Fruit fly (Drosophila melanogaster) whole organism, larva: ENCODE data around the gene L2HGDH.

Experiments
- noc ChIP-seq: fragments of 200-800 bp; sonication (Bioruptor generic); optimal IDR thresholded peaks from 3 replicates; lab custom pipeline; 2019; ENCODE audit warnings: missing biosample characterization, mild to moderate bottlenecking, missing genetic modification characterization, moderate library complexity

Gene L2HGDH

DNA sequence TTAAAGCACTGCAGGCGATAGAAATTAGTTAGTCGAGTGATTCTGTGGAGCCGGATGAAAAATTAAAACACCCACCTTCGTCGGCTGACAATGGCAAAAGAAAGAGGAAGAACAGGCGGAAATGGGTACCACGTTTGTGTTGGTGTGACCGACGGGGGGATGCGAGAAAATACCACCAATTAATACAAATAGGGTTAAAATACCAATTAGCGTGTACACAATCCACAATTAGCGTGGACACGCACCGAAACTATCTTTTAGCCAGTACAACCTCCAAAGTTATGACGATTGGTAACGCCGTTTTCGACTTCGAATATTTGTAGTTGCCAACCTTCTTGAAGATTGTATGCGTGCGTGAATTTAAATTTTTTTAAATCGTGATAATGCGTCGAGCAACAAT lies 34.9 kb upstream of the L2HGDH start, which contains the start of gene RpL30:
Gene RpL30, minus strand, starts transcription at position 177 of the 400 bp plus-strand sequence.
- TF ChIP-seq noc (tag; lab: Kevin White, UChicago), result peak; percentile 82

DNA sequence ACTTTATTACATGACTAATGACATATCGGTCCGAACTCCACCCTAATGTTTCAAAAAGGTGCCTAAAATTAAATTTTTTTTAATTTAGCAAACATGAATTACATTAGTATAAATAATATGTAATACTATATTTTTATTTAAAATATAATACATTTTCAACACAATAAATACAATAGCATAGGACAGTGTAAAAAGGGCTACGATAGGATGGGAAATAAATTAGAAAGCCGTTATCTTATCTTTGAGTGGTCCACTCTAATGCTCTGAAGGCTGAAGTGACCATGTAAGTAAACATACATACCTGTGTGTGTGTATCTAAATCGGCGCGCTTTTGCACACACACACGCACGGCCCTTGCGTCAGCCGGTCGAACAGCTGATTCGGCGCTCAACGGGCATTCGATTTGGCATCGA lies 28.7 kb upstream of the L2HGDH start, which contains the start of gene CG31793:
Gene CG31793, plus strand, starts transcription at position 409 of the 413 bp plus-strand sequence.
- TF ChIP-seq noc (tag; lab: Kevin White, UChicago), result peak; percentile 88

DNA sequence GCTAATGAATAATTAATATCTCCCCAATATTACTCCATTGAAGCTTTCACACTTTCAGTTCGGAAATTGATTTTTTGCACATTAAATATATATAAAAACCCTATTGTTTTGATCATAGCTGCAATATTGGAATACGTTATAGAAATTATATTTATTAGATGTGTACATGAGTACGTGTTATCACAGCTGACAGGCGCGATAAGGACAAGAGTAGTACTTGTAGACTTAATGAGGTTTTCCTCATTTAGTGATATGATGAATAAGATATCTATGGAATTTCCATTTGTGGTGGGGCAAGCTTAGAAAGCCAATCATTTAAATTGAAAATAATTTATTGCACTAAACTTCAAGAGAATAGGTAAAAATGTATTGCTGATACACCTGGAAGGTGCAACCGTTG lies 28.2 kb upstream of the L2HGDH start:
- no peak for TF ChIP-seq noc (tag; lab: Kevin White, UChicago)

DNA sequence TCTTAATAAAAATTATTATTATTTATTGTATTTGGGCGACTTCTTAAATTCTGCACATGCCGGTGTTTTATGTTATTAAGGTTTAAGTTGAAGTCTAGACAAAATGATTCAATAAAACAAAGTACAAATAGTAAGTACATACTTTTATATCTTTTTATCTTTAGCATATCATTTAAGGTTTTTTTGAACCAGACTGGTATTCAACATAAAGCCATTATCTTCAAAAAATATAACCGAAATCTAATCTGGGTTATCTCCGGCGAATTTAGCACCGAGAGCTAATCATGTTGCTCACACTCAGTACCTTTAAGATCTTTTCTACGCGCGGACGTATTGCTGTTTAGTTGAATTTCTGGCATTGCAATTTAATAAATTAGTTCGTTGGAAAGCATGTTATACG lies 22.9 kb upstream of the L2HGDH start, which contains the start of gene CG31792:
Gene CG31792, plus strand, starts transcription at position 301 of the 400 bp plus-strand sequence.
- TF ChIP-seq noc (tag; lab: Kevin White, UChicago), result no peak

DNA sequence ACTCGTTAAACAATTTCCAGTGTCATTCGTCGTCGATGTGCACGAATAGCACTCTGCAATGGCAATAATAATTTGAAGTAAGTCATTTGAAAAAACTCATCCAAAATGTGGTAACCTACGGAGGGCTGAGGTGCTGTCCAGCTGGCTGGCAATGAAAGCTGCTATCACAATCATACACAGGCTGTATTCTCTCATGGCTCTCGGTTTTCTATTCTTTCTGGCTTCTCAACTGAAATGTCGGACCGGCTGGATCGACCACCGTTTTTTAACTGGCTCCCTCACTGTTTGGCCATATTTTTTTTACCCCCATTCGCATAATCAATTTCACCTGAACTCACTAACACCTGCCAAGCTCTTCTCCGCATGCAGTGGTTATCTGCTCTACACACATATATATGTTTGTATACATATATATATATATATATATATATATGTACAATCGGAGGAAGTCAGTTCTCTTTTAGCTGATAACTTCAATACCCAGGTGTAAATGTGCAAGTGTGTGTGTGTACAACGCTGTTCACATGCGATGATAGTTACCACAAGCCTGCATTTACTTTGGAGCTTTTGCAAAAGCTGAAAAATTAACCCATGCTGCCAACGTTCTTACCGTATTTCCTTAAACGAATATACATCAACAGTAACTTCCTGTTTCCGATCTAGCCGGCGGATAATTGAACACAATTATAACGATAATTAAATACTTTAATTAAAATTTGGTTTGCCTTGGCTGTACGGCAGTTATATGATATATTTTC lies 21.6 kb upstream of the L2HGDH start, which contains the start of gene CG10650:
Gene CG10650, minus strand, starts transcription at position 275 of the 758 bp plus-strand sequence.
- peak; percentile 14 for TF ChIP-seq noc (tag; lab: Kevin White, UChicago)

DNA sequence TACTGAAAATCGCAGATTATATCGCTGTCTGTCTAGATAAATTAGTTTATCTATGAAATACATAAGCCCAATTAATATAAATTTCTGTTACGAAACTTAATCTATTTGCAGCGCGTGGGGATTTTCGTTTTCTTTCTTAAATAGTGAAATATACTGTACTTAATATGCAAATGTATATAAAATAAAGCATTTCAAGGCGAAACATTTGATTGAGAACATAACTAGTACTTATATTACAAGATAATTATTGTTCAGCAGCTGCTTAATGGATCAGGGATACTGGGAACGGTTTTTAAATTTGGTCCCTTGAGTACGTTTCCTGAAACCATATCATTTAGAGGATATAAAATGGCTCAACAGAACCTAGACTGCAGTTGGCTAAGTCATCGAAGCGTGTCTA lies 17.9 kb upstream of the L2HGDH start, which contains the start of gene CG46465:
Gene CG46465, plus strand, starts transcription at position 301 of the 400 bp plus-strand sequence.
- TF ChIP-seq noc (tag; lab: Kevin White, UChicago), result no peak

DNA sequence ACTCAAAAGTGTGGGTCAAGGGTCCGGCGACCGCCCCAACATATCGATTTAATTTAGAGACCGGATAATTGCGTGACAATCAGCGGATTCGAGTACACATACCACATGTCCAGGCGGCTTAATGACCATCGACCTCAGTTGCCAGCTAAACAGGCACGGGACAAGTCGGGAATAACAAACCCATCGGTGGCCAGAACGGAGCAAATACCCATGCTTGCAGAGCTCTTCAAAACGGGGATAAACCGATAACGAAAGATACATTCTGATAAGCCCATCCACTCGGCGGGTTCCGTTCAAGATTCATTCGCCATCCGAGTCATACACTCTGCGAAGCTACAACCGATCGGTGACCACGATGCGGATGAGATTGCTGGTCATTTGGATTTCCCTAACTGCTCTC lies 16.5 kb upstream of the L2HGDH start, which contains the start of gene CG15169:
Gene CG15169, plus strand, starts transcription at position 301 of the 400 bp plus-strand sequence.
- no peak for TF ChIP-seq noc (tag; lab: Kevin White, UChicago)

DNA sequence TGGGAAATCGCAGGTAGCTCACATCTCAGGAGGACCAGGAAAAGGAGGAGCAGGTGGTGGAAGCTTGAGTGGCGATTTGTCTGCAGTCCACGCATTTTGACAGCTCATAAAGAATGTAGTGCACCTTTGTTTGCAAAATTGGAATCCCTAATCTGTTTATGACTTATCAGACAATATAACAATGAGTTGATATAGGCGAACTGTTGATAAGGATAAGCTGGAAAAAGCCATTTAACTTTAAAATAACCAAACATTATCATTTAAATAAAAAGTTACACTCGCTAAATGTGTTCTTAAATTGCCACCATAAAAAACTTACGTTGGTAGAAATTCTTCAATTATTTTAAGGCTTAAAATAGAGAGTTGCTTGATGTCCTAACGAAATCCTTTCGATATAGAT lies 15.9 kb upstream of the L2HGDH start, which contains the start of gene CG15170:
Gene CG15170, minus strand, starts transcription at position 101 of the 400 bp plus-strand sequence.
- no peak for TF ChIP-seq noc (tag; lab: Kevin White, UChicago)

DNA sequence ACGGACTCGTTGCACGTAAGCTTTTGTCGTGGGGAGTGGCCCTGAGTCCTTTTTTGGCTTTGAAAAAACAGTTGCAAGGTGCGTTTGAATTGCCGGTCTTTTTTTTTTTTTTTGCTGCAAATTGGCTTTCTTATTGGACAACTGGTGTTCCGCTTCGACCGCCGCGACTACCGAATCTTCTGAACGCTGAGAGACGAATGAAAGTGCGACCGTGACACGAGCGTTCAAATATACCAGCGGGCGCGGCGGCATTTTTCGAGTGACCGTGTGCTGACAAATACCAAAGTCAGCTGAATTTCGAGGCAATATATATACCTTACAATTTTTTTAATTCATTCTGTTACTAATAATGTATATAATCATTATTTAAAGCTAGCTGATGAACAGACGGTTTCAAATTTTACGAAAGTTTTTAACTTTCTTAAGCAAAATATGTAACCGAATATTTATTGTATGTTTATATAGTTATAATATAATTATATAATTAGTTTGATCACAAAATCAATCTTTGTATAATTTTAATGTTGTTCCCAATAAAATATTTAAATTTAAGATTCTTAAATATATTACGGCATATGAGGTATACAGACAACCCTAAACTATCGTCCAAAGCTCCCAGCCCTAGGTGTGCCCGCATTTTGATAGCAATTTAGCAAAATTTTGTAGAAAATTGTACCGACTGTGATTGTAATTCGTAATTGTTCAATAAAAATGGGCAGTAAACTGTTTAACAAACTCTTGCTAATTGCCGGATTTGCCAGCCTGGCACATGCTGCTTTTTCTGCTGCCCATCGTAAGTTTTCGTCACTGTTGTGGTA lies 13.0 kb upstream of the L2HGDH start, which contains the start of the genes Swip-1 and EMC5:
Gene Swip-1, minus strand, starts transcription at position 203 of the 818 bp plus-strand sequence.
Gene EMC5, plus strand, starts transcription at position 630 of the 818 bp plus-strand sequence.
- peak; percentile 60 for TF ChIP-seq noc (tag; lab: Kevin White, UChicago)

DNA sequence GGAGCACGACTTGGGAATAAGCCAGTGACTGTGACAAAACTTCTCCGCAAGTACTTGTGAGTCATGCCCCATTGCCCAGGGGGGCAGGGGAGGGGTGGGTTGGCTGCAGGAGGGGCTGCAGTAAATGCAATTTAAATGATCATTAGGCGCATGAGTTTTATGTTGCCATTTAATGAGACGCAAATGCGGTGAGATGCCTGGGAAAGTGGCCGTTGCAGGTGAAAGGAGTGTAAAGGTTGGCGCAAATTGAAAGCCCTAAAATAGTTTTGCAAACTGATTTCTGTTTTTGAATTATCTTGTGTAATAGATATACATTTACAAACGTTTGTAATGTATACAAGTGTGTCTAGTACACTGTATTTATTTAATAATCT lies 11.9 kb upstream of the L2HGDH start:
- no peak for TF ChIP-seq noc (tag; lab: Kevin White, UChicago)

DNA sequence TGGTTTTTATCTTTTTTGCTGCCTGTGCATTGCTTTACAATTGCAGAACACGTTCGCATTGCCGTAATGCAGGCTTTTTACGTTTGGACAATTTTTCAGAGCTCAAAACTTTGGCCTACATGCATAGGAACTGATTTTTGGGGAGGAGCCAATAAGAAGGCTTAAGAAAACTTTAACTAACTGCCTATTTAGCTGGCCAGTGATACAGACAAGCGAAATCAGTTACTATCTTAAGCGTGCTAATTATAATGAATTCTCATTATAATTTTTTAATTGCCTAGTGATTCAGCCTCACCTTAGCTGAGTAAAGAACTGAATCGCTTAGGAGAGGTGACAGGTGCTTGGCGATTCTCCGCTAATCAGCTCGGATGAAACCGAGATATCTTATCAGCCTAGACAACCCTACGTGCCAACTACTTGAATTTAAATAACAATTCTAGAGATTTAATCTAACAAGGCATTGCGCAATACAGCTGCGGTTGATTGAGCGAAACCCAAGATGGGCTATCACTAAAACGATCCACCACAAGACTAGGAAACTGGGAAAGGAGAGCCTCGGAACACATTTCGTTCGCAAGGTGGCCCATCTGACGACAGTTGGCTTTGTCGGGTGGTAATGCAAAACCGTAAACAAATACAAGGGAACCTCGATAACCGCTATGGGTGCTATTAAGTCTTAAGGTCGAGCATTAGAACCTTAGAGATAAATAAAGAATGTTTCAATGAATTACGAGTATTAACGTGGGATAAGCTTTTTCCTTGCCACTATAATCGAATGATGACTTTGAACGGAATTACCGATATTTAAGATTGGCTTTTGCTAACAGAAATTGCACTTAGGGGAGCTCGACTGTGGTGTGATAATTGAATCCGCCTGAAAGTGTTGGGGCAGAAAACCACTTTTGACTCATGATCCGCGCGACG lies 11.2 kb upstream of the L2HGDH start:
- peak; percentile 83 for TF ChIP-seq noc (tag; lab: Kevin White, UChicago)

DNA sequence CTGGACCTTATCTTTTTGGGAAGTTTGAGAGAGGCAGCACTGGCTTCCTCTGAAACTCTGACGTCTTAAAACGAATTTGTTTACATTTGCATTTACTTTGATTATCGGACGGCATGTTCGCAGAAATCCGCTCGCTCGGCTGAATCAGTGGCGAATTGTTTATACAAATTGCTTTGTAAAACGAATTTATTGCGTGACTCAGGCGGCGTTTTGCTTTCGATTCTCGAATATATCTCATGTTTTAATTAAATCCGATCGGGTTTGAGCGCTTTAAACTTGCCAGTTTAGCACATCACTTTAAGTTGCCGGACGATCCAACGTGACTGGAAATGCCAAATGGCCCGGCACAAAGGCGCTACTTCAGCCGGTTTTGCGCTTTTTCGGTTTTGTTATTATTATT lies 9.9 kb upstream of the L2HGDH start:
- TF ChIP-seq noc (tag; lab: Kevin White, UChicago), result no peak

DNA sequence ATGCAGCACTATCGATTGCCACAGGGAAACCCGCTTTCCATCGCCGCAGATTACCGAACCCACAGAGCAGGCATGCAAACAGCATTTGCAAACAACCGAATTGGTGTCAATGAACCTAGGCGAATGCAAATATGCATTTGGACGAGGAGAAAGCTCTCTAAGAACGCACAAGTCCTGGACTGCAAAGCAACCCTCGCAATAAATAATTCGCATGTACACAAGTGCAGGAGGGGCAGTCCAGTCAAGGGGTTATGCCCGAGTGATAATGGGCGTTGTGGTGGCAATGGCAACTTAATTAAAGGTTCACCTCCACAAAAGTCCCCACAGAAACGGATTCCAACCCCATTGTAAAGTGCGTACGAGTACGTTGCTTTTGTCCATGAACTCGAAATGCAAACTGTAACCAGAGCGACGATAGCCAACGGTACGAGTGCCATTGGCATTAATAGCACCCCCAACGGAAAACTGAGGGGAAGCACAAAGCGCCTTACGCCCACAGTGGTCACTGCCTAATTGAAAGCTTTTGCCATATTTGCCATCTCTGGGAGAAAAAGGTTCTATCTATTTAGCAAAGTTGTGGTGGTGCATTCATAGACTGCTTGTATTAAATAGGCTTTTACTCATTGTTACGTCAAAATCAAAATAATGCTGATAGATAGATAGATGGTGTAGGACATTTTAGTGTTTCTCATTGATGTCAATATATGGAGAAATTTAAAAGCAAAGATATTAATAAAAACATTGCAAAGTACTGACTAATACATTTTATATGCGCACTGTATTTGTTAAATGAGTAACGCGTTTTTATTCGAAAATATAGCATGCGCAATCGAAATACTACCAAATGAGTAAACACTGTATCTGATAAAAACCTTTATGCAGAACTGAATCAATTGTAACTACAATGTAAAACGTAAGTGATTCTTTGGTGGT lies 8.8 kb upstream of the L2HGDH start:
- TF ChIP-seq noc (tag; lab: Kevin White, UChicago), result no peak
